Fruit fly (Drosophila melanogaster) whole organism, adult: ENCODE results near the gene Dpm2.

Source experiments
- CG11617 ChIP-seq: fragments of 200-800 bp; sonication (Bioruptor generic); optimal IDR thresholded peaks from 2 replicates; lab custom pipeline; 2017; ENCODE audit warnings: mild to moderate bottlenecking, missing biosample characterization, missing genetic modification reagents, missing genetic modification characterization
- CG12768 ChIP-seq: fragments of 200-800 bp; sonication (Bioruptor generic); optimal IDR thresholded peaks from 2 replicates; lab custom pipeline; 2017; ENCODE audit warnings: missing biosample characterization, missing genetic modification characterization, mild to moderate bottlenecking, moderate library complexity, missing genetic modification reagents
- CG14711 ChIP-seq: fragments of 200-800 bp; sonication (Bioruptor generic); optimal IDR thresholded peaks from 2 replicates; lab custom pipeline; 2018; ENCODE audit warnings: missing biosample characterization, mild to moderate bottlenecking, missing genetic modification characterization, moderate library complexity
- CG1620 ChIP-seq: fragments of 200-800 bp; sonication (Bioruptor generic); optimal IDR thresholded peaks from 2 replicates; lab custom pipeline; 2016; ENCODE audit warnings: missing biosample characterization, missing genetic modification characterization
- CG33017 ChIP-seq: fragments of 200-800 bp; sonication (Bioruptor generic); optimal IDR thresholded peaks from 2 replicates; lab custom pipeline; 2018; ENCODE audit warnings: missing biosample characterization, mild to moderate bottlenecking, missing genetic modification characterization, moderate library complexity
- CG5204 ChIP-seq: fragments of 200-800 bp; sonication (Bioruptor generic); optimal IDR thresholded peaks from 2 replicates; lab custom pipeline; 2016; ENCODE audit warnings: missing biosample characterization, missing genetic modification characterization
- CG7045 ChIP-seq: fragments of 200-800 bp; sonication (Bioruptor generic); optimal IDR thresholded peaks from 2 replicates; lab custom pipeline; 2017; ENCODE audit warnings: missing biosample characterization, mild to moderate bottlenecking, missing genetic modification characterization
- CG7101 ChIP-seq: fragments of 200-800 bp; sonication (Bioruptor generic); optimal IDR thresholded peaks from 2 replicates; lab custom pipeline; 2018; ENCODE audit warnings: missing biosample characterization, mild to moderate bottlenecking, missing genetic modification characterization, moderate library complexity
- Clk ChIP-seq: fragments of 200-800 bp; sonication (Bioruptor generic); optimal IDR thresholded peaks from 2 replicates; lab custom pipeline; 2017; ENCODE audit warnings: missing biosample characterization, missing genetic modification characterization
- Crg-1 ChIP-seq: fragments of 200-800 bp; sonication (Bioruptor generic); optimal IDR thresholded peaks from 2 replicates; lab custom pipeline; 2016; ENCODE audit warnings: missing biosample characterization, missing genetic modification characterization
- Hr96 ChIP-seq: fragments of 200-800 bp; sonication (Bioruptor generic); optimal IDR thresholded peaks from 2 replicates; lab custom pipeline; 2016; ENCODE audit warnings: missing biosample characterization, missing genetic modification characterization
- Mnt ChIP-seq: fragments of 200-800 bp; sonication (Bioruptor generic); optimal IDR thresholded peaks from 2 replicates; lab custom pipeline; 2016; ENCODE audit warnings: missing biosample characterization, mild to moderate bottlenecking, missing genetic modification characterization
- bab1 ChIP-seq: fragments of 200-800 bp; sonication (Bioruptor generic); optimal IDR thresholded peaks from 3 replicates; lab custom pipeline; 2019; ENCODE audit warnings: missing biosample characterization, mild to moderate bottlenecking, missing genetic modification characterization, moderate library complexity
- cic ChIP-seq: fragments of 200-800 bp; sonication (Bioruptor generic); optimal IDR thresholded peaks from 2 replicates; lab custom pipeline; 2017; ENCODE audit warnings: missing biosample characterization, mild to moderate bottlenecking, missing genetic modification characterization, moderate library complexity
- cnc ChIP-seq, 2 experiments: fragments of >200 bp; optimal IDR thresholded peaks; 2 replicates each; lab custom pipeline; 2017
- kay ChIP-seq: fragments of 200-800 bp; sonication (Bioruptor generic); peaks from one replicate; lab custom pipeline; 2016; ENCODE audit warnings: missing biosample characterization, missing genetic modification characterization, borderline replicate concordance
- ovo ChIP-seq: fragments of 200-800 bp; sonication (Bioruptor generic); optimal IDR thresholded peaks from 2 replicates; lab custom pipeline; 2016; ENCODE audit warnings: missing biosample characterization, missing genetic modification characterization
- pad ChIP-seq: fragments of 200-800 bp; sonication (Bioruptor generic); optimal IDR thresholded peaks from 3 replicates; lab custom pipeline; 2017; ENCODE audit warnings: missing biosample characterization, missing genetic modification characterization, mild to moderate bottlenecking, moderate library complexity, missing genetic modification reagents
- tj ChIP-seq: fragments of 200-800 bp; sonication (Bioruptor generic); optimal IDR thresholded peaks from 3 replicates; lab custom pipeline; 2017; ENCODE audit warnings: missing biosample characterization, mild to moderate bottlenecking, missing genetic modification characterization, moderate library complexity
- toe ChIP-seq: fragments of 200-800 bp; sonication (Bioruptor generic); optimal IDR thresholded peaks from 2 replicates; lab custom pipeline; 2016; ENCODE audit warnings: missing biosample characterization, missing genetic modification characterization

Gene Dpm2

dm6 chr3L:3283264-3283663, 36.1 kb upstream of the Dpm2 start:
- TF ChIP-seq Hr96 (GFP tag; lab: Kevin White, UChicago): no peak
- TF ChIP-seq cic (GFP tag; lab: Kevin White, UChicago): no peak
- TF ChIP-seq pad: no peak
- TF ChIP-seq CG7045: no peak
- no peak for TF ChIP-seq CG7101 (tag; lab: Kevin White, UChicago)
- TF ChIP-seq cnc (optimal IDR thresholded peaks at IDR 0.05; lab: Kevin White, UChicago): no peak
- no peak for TF ChIP-seq Mnt (GFP tag; lab: Kevin White, UChicago)
- no peak for TF ChIP-seq toe (GFP tag; lab: Kevin White, UChicago)

dm6 chr3L:3284900-3285299, 34.5 kb upstream of the Dpm2 start:
- TF ChIP-seq Crg-1 (GFP tag; lab: Kevin White, UChicago): no peak
- no peak for TF ChIP-seq CG12768 (GFP tag; lab: Kevin White, UChicago)
- TF ChIP-seq kay: no peak

dm6 chr3L:3288414-3288813, 30.9 kb upstream of the Dpm2 start:
- TF ChIP-seq cnc (optimal IDR thresholded peaks at IDR 0.05; lab: Kevin White, UChicago) (no peak), kay (peak; percentile 39)

- TF ChIP-seq cnc (optimal IDR thresholded peaks at IDR 0.05; lab: Kevin White, UChicago) (no peak), CG14711 (no peak)
Observed at dm6 chr3L:3291159-3291558, 28.2 kb upstream of the Dpm2 start, which contains the start of gene CG12009. CG12009 (plus strand) TSS chr3L:3291459.

- TF ChIP-seq Clk (no peak), Crg-1 (GFP tag; lab: Kevin White, UChicago) (no peak), kay (no peak), ovo (GFP tag; lab: Kevin White, UChicago) (no peak), cnc (optimal IDR thresholded peaks at IDR 0.05; lab: Kevin White, UChicago) (no peak), CG5204 (GFP tag; lab: Kevin White, UChicago) (no peak), CG33017 (tag; lab: Kevin White, UChicago) (no peak), CG14711 (no peak), cic (GFP tag; lab: Kevin White, UChicago) (no peak), CG7045 (no peak), toe (GFP tag; lab: Kevin White, UChicago) (no peak), tj (GFP tag; lab: Kevin White, UChicago) (no peak), bab1 (GFP tag; lab: Kevin White, UChicago) (no peak), pad (no peak), CG11617 (GFP tag; lab: Kevin White, UChicago) (no peak), Mnt (GFP tag; lab: Kevin White, UChicago) (no peak), CG12768 (GFP tag; lab: Kevin White, UChicago) (no peak), CG7101 (tag; lab: Kevin White, UChicago) (no peak), CG1620 (GFP tag; lab: Kevin White, UChicago) (no peak)
Observed at dm6 chr3L:3300345-3300744, 19.0 kb upstream of the Dpm2 start.

- TF ChIP-seq CG7101 (tag; lab: Kevin White, UChicago) (peak; percentile 72), CG14711 (peak; percentile 69), tj (GFP tag; lab: Kevin White, UChicago) (peak; percentile 56), Clk (peak; percentile 23), bab1 (GFP tag; lab: Kevin White, UChicago) (peak; percentile 0), pad (peak; percentile 7), ovo (GFP tag; lab: Kevin White, UChicago) (no peak), CG5204 (GFP tag; lab: Kevin White, UChicago) (peak; percentile 71), CG7045 (peak; percentile 82), kay (peak; percentile 78), cic (GFP tag; lab: Kevin White, UChicago) (peak; percentile 59), CG12768 (GFP tag; lab: Kevin White, UChicago) (peak; percentile 49), CG11617 (GFP tag; lab: Kevin White, UChicago) (peak; percentile 78), CG1620 (GFP tag; lab: Kevin White, UChicago) (no peak), Crg-1 (GFP tag; lab: Kevin White, UChicago) (peak; percentile 12), cnc (optimal IDR thresholded peaks at IDR 0.05; lab: Kevin White, UChicago) (no peak), toe (GFP tag; lab: Kevin White, UChicago) (peak; percentile 57), Hr96 (GFP tag; lab: Kevin White, UChicago) (peak; percentile 69), Mnt (GFP tag; lab: Kevin White, UChicago) (peak; percentile 22), CG33017 (tag; lab: Kevin White, UChicago) (peak; percentile 80)
Observed at dm6 chr3L:3301171-3301738, 18.1 kb upstream of the Dpm2 start.

dm6 chr3L:3303087-3303526, 16.2 kb upstream of the Dpm2 start, which contains the start of gene CG14968:
CG14968 (minus strand) TSS chr3L:3303112.
- peak; percentile 65 for TF ChIP-seq ovo (GFP tag; lab: Kevin White, UChicago)
- peak; percentile 93 for TF ChIP-seq CG33017 (tag; lab: Kevin White, UChicago)
- TF ChIP-seq Mnt (GFP tag; lab: Kevin White, UChicago): peak; percentile 62
- peak; percentile 80 for TF ChIP-seq CG1620 (GFP tag; lab: Kevin White, UChicago)
- peak; percentile 56 for TF ChIP-seq tj (GFP tag; lab: Kevin White, UChicago)
- no peak for TF ChIP-seq cnc (optimal IDR thresholded peaks at IDR 0.05; lab: Kevin White, UChicago)
- peak; percentile 96 for TF ChIP-seq bab1 (GFP tag; lab: Kevin White, UChicago)
- TF ChIP-seq kay: peak; percentile 94
- peak; percentile 80 for TF ChIP-seq Hr96 (GFP tag; lab: Kevin White, UChicago)
- peak; percentile 89 for TF ChIP-seq CG11617 (GFP tag; lab: Kevin White, UChicago)
- peak; percentile 93 for TF ChIP-seq CG14711
- peak; percentile 85 for TF ChIP-seq CG5204 (GFP tag; lab: Kevin White, UChicago)
- TF ChIP-seq CG12768 (GFP tag; lab: Kevin White, UChicago): peak; percentile 92
- TF ChIP-seq Clk: peak; percentile 86
- peak; percentile 90 for TF ChIP-seq CG7045
- TF ChIP-seq pad: peak; percentile 70
- peak; percentile 81 for TF ChIP-seq toe (GFP tag; lab: Kevin White, UChicago)
- peak; percentile 40 for TF ChIP-seq cic (GFP tag; lab: Kevin White, UChicago)
- TF ChIP-seq Crg-1 (GFP tag; lab: Kevin White, UChicago): peak; percentile 85
- TF ChIP-seq CG7101 (tag; lab: Kevin White, UChicago): peak; percentile 94
